Worm (Caenorhabditis elegans) whole organism, L2 larva: Measurements from ENCODE around the gene Y22D7AR.6.

Source experiments
- C34F6.9 ChIP-seq: fragments of 150-350 bp; optimal IDR thresholded peaks from 2 replicates; lab custom pipeline; 2014; ENCODE audit warnings: missing biosample characterization, missing genetic modification characterization
- R02D3.7 ChIP-seq: fragments of 150-350 bp; optimal IDR thresholded peaks from 2 replicates; lab custom pipeline; 2014; ENCODE audit warnings: missing biosample characterization, missing genetic modification characterization
- ama-1 ChIP-seq: fragments of 150-350 bp; optimal IDR thresholded peaks from 2 replicates; lab custom pipeline; 2018; ENCODE audit warnings: inconsistent platforms
- fos-1 ChIP-seq: fragments of 150-350 bp; optimal IDR thresholded peaks from 2 replicates; lab custom pipeline; 2014; ENCODE audit warnings: missing biosample characterization, missing genetic modification characterization
- lin-39 ChIP-seq: fragments of 150-350 bp; optimal IDR thresholded peaks from 2 replicates; lab custom pipeline; 2014; ENCODE audit warnings: missing biosample characterization, missing genetic modification reagents, missing genetic modification characterization
- mdl-1 ChIP-seq, 2 experiments: fragments of 150-350 bp in 1 of 2; sonication (generic microtip) in 1 of 2; optimal IDR thresholded peaks; 2 replicates each; lab custom pipeline; 2017; ENCODE audit warnings: missing biosample characterization in 2 of 2, missing genetic modification characterization in 2 of 2
- nhr-10 ChIP-seq: sonication (generic microtip); optimal IDR thresholded peaks from 2 replicates; lab custom pipeline; 2017; ENCODE audit warnings: missing biosample characterization, missing genetic modification characterization
- nhr-11 ChIP-seq: fragments of 150-350 bp; optimal IDR thresholded peaks from 2 replicates; lab custom pipeline; 2014; ENCODE audit warnings: missing biosample characterization, missing genetic modification characterization
- nhr-25 ChIP-seq: fragments of 150-350 bp; sonication (generic microtip); optimal IDR thresholded peaks from 3 replicates; lab custom pipeline; 2014; ENCODE audit warnings: missing biosample characterization, missing genetic modification characterization
- skn-1 ChIP-seq: sonication (generic microtip); optimal IDR thresholded peaks from 2 replicates; lab custom pipeline; 2017; ENCODE audit warnings: missing biosample characterization, missing genetic modification characterization
- snpc-4 ChIP-seq: fragments of 150-350 bp; optimal IDR thresholded peaks from 2 replicates; lab custom pipeline; 2014; ENCODE audit warnings: missing biosample characterization, missing genetic modification characterization
- unc-39 ChIP-seq: fragments of 150-350 bp; optimal IDR thresholded peaks from 2 replicates; lab custom pipeline; 2014; ENCODE audit warnings: missing biosample characterization, missing genetic modification characterization
- ztf-4 ChIP-seq: fragments of 150-350 bp; optimal IDR thresholded peaks from 2 replicates; lab custom pipeline; 2014; ENCODE audit warnings: missing biosample characterization, missing genetic modification characterization

- no peak for TF ChIP-seq mdl-1 (tag; optimal IDR thresholded peaks at IDR 0.05; lab: Kevin White, UChicago)
- no peak for TF ChIP-seq lin-39
- TF ChIP-seq fos-1: no peak
- TF ChIP-seq R02D3.7 (tag; lab: Kevin White, UChicago): no peak
- no peak for TF ChIP-seq nhr-10 (tag; lab: Kevin White, UChicago)
- no peak for TF ChIP-seq C34F6.9 (tag; lab: Kevin White, UChicago)
- no peak for TF ChIP-seq skn-1
- TF ChIP-seq nhr-25 (tag; lab: Kevin White, UChicago): no peak
- no peak for TF ChIP-seq snpc-4
- TF ChIP-seq nhr-11 (tag; lab: Kevin White, UChicago): no peak
- no peak for TF ChIP-seq unc-39 (tag; lab: Kevin White, UChicago)
- no peak for TF ChIP-seq ama-1 (lab: Kevin White, UChicago)
- no peak for TF ChIP-seq ztf-4
Observed at ce11 chrIII:1652181-1652580, 24.3 kb downstream of the Y22D7AR.6 start, which contains the start of gene Y22D7AL.1.
